Worm (Caenorhabditis elegans): ENCODE data around the gene B0304.2.

DNA sequence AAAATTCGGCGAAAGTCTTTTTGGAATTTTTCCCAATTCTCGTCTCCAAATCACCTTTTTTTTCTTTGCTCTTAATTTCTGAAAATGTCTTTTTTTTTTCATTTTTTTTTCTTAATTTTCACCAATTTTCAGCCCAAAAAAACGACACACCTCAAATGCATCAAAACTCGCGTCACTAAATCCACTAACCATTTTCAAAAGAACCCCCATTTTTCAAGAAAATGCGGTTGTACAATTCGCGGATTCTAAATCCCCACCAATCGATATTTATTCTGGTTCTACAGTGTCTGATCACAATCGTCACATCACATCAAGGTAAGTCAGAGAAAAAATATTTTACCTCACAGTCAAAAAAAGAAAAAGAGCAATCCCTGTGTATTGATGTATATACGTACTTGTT lies 48.4 kb downstream of the B0304.2 start, which contains the start of gene vab-1:
- TF ChIP-seq scrt-1 (GFP tag; IDR thresholded peaks at IDR 0.05) (no peak), ama-1 (optimal IDR thresholded peaks at IDR 0.05) (no peak), B0310.2 (tag; optimal IDR thresholded peaks at IDR 0.05) (no peak), hmg-4 (GFP tag; optimal IDR thresholded peaks at IDR 0.05) (no peak), sea-1 (GFP tag; conservative IDR thresholded peaks at IDR 0.05) (no peak), tbx-11 (GFP tag; IDR thresholded peaks at IDR 0.05) (no peak), pes-1 (GFP tag; IDR thresholded peaks at IDR 0.05) (no peak), ceh-36 (tag; optimal IDR thresholded peaks at IDR 0.05) (no peak), tra-4 (tag; optimal IDR thresholded peaks at IDR 0.05) (no peak), hmbx-1 (tag; optimal IDR thresholded peaks at IDR 0.05) (no peak), F13C5.2 (tag; optimal IDR thresholded peaks at IDR 0.05) (no peak), ceh-13 (GFP tag; optimal IDR thresholded peaks at IDR 0.05) (no peak), hnd-1 (tag; optimal IDR thresholded peaks at IDR 0.05) (no peak)
